Worm (Caenorhabditis elegans) whole organism, young adult: ENCODE results near the gene utp-20.

Experiments
- B0261.1 ChIP-seq: sonication (generic microtip); optimal IDR thresholded peaks from 2 replicates; lab custom pipeline; 2016; ENCODE audit warnings: mild to moderate bottlenecking, missing genetic modification characterization, moderate library complexity, missing compliant biosample characterization
- C06A6.2 ChIP-seq: fragments of 200-800 bp; sonication (Bioruptor generic); conservative IDR thresholded peaks from 2 replicates; pipeline ENCODE4 v1.3.6; 2022; ENCODE audit warnings: missing genetic modification characterization, missing compliant biosample characterization
- D2030.7 ChIP-seq: fragments of 200-800 bp; sonication (Bioruptor generic); IDR thresholded peaks from 2 replicates; pipeline ENCODE4 v1.3.6; 2022; ENCODE audit warnings: missing genetic modification reagents, missing genetic modification characterization, missing compliant biosample characterization
- F10E7.11 ChIP-seq: sonication (generic microtip); optimal IDR thresholded peaks from 2 replicates; lab custom pipeline; 2017; ENCODE audit warnings: mild to moderate bottlenecking, missing genetic modification characterization, moderate library complexity, missing compliant biosample characterization
- F23B12.7 ChIP-seq: sonication (generic microtip); optimal IDR thresholded peaks from 2 replicates; lab custom pipeline; 2017; ENCODE audit warnings: missing genetic modification characterization, mild to moderate bottlenecking, missing compliant biosample characterization, antibody characterized with exemption, moderate library complexity; ENCODE audit not compliant: insufficient read depth
- F33H1.4 ChIP-seq: fragments of 200-800 bp; sonication (Bioruptor generic); IDR thresholded peaks from 2 replicates; pipeline ENCODE4 v1.3.6; 2022; ENCODE audit warnings: missing genetic modification reagents, missing genetic modification characterization, missing compliant biosample characterization
- F52B5.7 ChIP-seq: sonication (generic microtip); optimal IDR thresholded peaks from 2 replicates; lab custom pipeline; 2016; ENCODE audit warnings: mild to moderate bottlenecking, missing genetic modification characterization, missing compliant biosample characterization
- Y53G8AR.9 ChIP-seq: fragments of 200-800 bp; sonication (Bioruptor generic); conservative IDR thresholded peaks from 2 replicates; pipeline ENCODE4 v1.3.6; 2022; ENCODE audit warnings: missing genetic modification reagents, missing genetic modification characterization, missing compliant biosample characterization
- Y56A3A.18 ChIP-seq: fragments of 200-800 bp; sonication (Bioruptor generic); IDR thresholded peaks from 2 replicates; pipeline ENCODE4 v1.3.6; 2022; ENCODE audit warnings: missing genetic modification reagents, missing genetic modification characterization, missing compliant biosample characterization
- attf-5 ChIP-seq: fragments of 200-800 bp; sonication (Bioruptor generic); optimal IDR thresholded peaks from 2 replicates; lab custom pipeline; 2018; ENCODE audit warnings: mild to moderate bottlenecking, missing genetic modification characterization, missing compliant biosample characterization
- bed-2 ChIP-seq: fragments of 200-800 bp; sonication (Bioruptor generic); IDR thresholded peaks from 2 replicates; pipeline ENCODE4 v1.3.6; 2022; ENCODE audit warnings: missing genetic modification reagents, missing genetic modification characterization, missing compliant biosample characterization
- ccch-3 ChIP-seq: fragments of 200-800 bp; sonication (Bioruptor generic); optimal IDR thresholded peaks from 2 replicates; lab custom pipeline; 2018; ENCODE audit warnings: mild to moderate bottlenecking, missing genetic modification characterization, missing compliant biosample characterization
- ceh-79 ChIP-seq: sonication (generic microtip); optimal IDR thresholded peaks from 2 replicates; lab custom pipeline; 2017; ENCODE audit warnings: mild to moderate bottlenecking, missing genetic modification characterization, missing compliant biosample characterization
- dpl-1 ChIP-seq: fragments of 150-350 bp; optimal IDR thresholded peaks from 2 replicates; lab custom pipeline; 2014; ENCODE audit warnings: missing biosample characterization, missing genetic modification reagents, missing genetic modification characterization
- efl-1 ChIP-seq: fragments of 150-350 bp; optimal IDR thresholded peaks from 2 replicates; lab custom pipeline; 2014; ENCODE audit warnings: missing biosample characterization, missing genetic modification reagents, missing genetic modification characterization
- egl-44 ChIP-seq: fragments of 200-800 bp; sonication (Bioruptor generic); IDR thresholded peaks from 2 replicates; pipeline ENCODE4 v1.3.6; 2022; ENCODE audit warnings: missing genetic modification reagents, missing genetic modification characterization, missing compliant biosample characterization
- ekl-4 ChIP-seq: fragments of 200-800 bp; sonication (Bioruptor generic); IDR thresholded peaks from 2 replicates; pipeline ENCODE4 v1.3.6; 2022; ENCODE audit warnings: missing genetic modification reagents, missing genetic modification characterization, missing compliant biosample characterization
- ets-4 ChIP-seq: fragments of 200-800 bp; sonication (Bioruptor generic); optimal IDR thresholded peaks from 2 replicates; lab custom pipeline; 2018; ENCODE audit warnings: mild to moderate bottlenecking, missing genetic modification characterization, missing compliant biosample characterization
- hlh-26 ChIP-seq: fragments of 200-800 bp; sonication (Bioruptor generic); conservative IDR thresholded peaks from 2 replicates; pipeline ENCODE4 v1.3.6; 2022; ENCODE audit warnings: missing genetic modification reagents, missing genetic modification characterization, missing compliant biosample characterization
- hmg-1.2 ChIP-seq: fragments of 200-800 bp; sonication (Bioruptor generic); IDR thresholded peaks from 2 replicates; pipeline ENCODE4 v1.3.6; 2022; ENCODE audit warnings: missing genetic modification reagents, missing genetic modification characterization, missing compliant biosample characterization
- hsf-1 ChIP-seq: fragments of 200-800 bp; sonication (Bioruptor generic); IDR thresholded peaks from 2 replicates; pipeline ENCODE4 v1.3.6; 2022; ENCODE audit warnings: missing genetic modification reagents, missing genetic modification characterization, missing compliant biosample characterization
- let-607 ChIP-seq, 2 experiments: fragments of 200-800 bp in 1 of 2; sonication (Bioruptor generic) in 1 of 2; sonication (generic microtip) in 1 of 2; optimal IDR thresholded peaks; 2 replicates each; lab custom pipeline; 2016 to 2018; ENCODE audit warnings: mild to moderate bottlenecking in 2 of 2, missing compliant biosample characterization in 2 of 2, missing genetic modification characterization in 2 of 2, moderate library complexity in 2 of 2, missing genotype in 1 of 2
- lin-35 ChIP-seq, 3 experiments: fragments of 150-350 bp in 2 of 3; sonication (generic microtip) in 1 of 3; optimal IDR thresholded peaks; 2 replicates each; lab custom pipeline; 2014 to 2018; ENCODE audit warnings: missing biosample characterization in 3 of 3, missing genetic modification characterization in 3 of 3, missing genetic modification reagents in 3 of 3
- lin-54 ChIP-seq: fragments of 200-800 bp; sonication (Bioruptor generic); optimal IDR thresholded peaks from 2 replicates; lab custom pipeline; 2018; ENCODE audit warnings: mild to moderate bottlenecking, missing genetic modification characterization, missing compliant biosample characterization
- lsl-1 ChIP-seq: fragments of 200-800 bp; sonication (Bioruptor generic); optimal IDR thresholded peaks from 2 replicates; lab custom pipeline; 2018; ENCODE audit warnings: mild to moderate bottlenecking, missing genetic modification characterization, moderate library complexity, missing compliant biosample characterization
- lsy-27 ChIP-seq: sonication (generic microtip); optimal IDR thresholded peaks from 2 replicates; lab custom pipeline; 2017; ENCODE audit warnings: missing genetic modification characterization, mild to moderate bottlenecking, missing compliant biosample characterization, antibody characterized with exemption, missing genotype, borderline replicate concordance; ENCODE audit not compliant: insufficient read depth
- madf-3 ChIP-seq: fragments of 200-800 bp; sonication (Bioruptor generic); IDR thresholded peaks from 2 replicates; pipeline ENCODE4 v1.3.6; 2022; ENCODE audit warnings: missing genetic modification reagents, missing genetic modification characterization, missing compliant biosample characterization
- madf-6 ChIP-seq: fragments of 200-800 bp; sonication (Bioruptor generic); IDR thresholded peaks from 2 replicates; pipeline ENCODE4 v1.3.6; 2022; ENCODE audit warnings: missing genetic modification reagents, missing genetic modification characterization, missing compliant biosample characterization
- mcd-1 ChIP-seq: fragments of 200-800 bp; sonication (Bioruptor generic); IDR thresholded peaks from 2 replicates; pipeline ENCODE4 v1.3.6; 2022; ENCODE audit warnings: missing genetic modification reagents, missing genetic modification characterization, missing compliant biosample characterization
- mel-28 ChIP-seq: sonication (generic microtip); optimal IDR thresholded peaks from 2 replicates; lab custom pipeline; 2016; ENCODE audit warnings: borderline replicate concordance, mild to moderate bottlenecking, missing genetic modification characterization, missing compliant biosample characterization
- mes-4 ChIP-seq: sonication (generic microtip); optimal IDR thresholded peaks from 2 replicates; lab custom pipeline; 2016; ENCODE audit warnings: missing genotype, missing genetic modification characterization, missing compliant biosample characterization
- nfyb-1 ChIP-seq: fragments of 200-800 bp; sonication (Bioruptor generic); IDR thresholded peaks from 2 replicates; pipeline ENCODE4 v1.3.6; 2022; ENCODE audit warnings: missing genetic modification reagents, missing genetic modification characterization, missing compliant biosample characterization
- nhr-120 ChIP-seq: fragments of 200-800 bp; sonication (Bioruptor generic); IDR thresholded peaks from 2 replicates; pipeline ENCODE4 v1.3.6; 2022; ENCODE audit warnings: missing genetic modification characterization, missing compliant biosample characterization
- pha-4 ChIP-seq: fragments of 150-350 bp; sonication (generic microtip); optimal IDR thresholded peaks from 2 replicates; lab custom pipeline; 2014; ENCODE audit warnings: missing biosample characterization, missing genetic modification reagents, missing genetic modification characterization
- snpc-1.1 ChIP-seq: sonication (generic microtip); optimal IDR thresholded peaks from 2 replicates; lab custom pipeline; 2017; ENCODE audit warnings: missing genetic modification characterization, mild to moderate bottlenecking, missing compliant biosample characterization, antibody characterized with exemption, moderate library complexity, missing genotype, missing genetic modification reagents; ENCODE audit not compliant: insufficient read depth
- snpc-1.3 ChIP-seq: sonication (generic microtip); optimal IDR thresholded peaks from 2 replicates; lab custom pipeline; 2017; ENCODE audit warnings: missing genetic modification characterization, mild to moderate bottlenecking, missing compliant biosample characterization, antibody characterized with exemption, moderate library complexity, missing genotype, missing genetic modification reagents; ENCODE audit not compliant: insufficient read depth
- snpc-3.4 ChIP-seq: sonication (generic microtip); optimal IDR thresholded peaks from 2 replicates; lab custom pipeline; 2017; ENCODE audit warnings: missing genetic modification characterization, mild to moderate bottlenecking, missing compliant biosample characterization, antibody characterized with exemption, moderate library complexity, missing genotype, missing genetic modification reagents
- snpc-4 ChIP-seq, 5 experiments: fragments of 150-350 bp in 1 of 5; sonication (generic microtip) in 4 of 5; optimal IDR thresholded peaks; 2 replicates each; lab custom pipeline; 2014 to 2018; ENCODE audit warnings: missing genetic modification characterization in 5 of 5, missing biosample characterization in 3 of 5, antibody characterized with exemption in 2 of 5, mild to moderate bottlenecking in 2 of 5, missing compliant biosample characterization in 2 of 5, missing genotype in 2 of 5, moderate library complexity in 2 of 5, missing genetic modification reagents in 1 of 5
- tbp1 ChIP-seq: fragments of 200-800 bp; sonication (Bioruptor generic); optimal IDR thresholded peaks from 2 replicates; lab custom pipeline; 2018; ENCODE audit warnings: mild to moderate bottlenecking, missing genetic modification characterization, missing compliant biosample characterization
- tbx-9 ChIP-seq: sonication (generic microtip); optimal IDR thresholded peaks from 2 replicates; lab custom pipeline; 2016; ENCODE audit warnings: borderline replicate concordance, missing genetic modification characterization, inconsistent platforms, missing compliant biosample characterization
- tlf-1 ChIP-seq: fragments of 200-800 bp; sonication (Bioruptor generic); optimal IDR thresholded peaks from 2 replicates; lab custom pipeline; 2018; ENCODE audit warnings: mild to moderate bottlenecking, missing genetic modification characterization, missing compliant biosample characterization
- ztf-25 ChIP-seq: fragments of 200-800 bp; sonication (Bioruptor generic); IDR thresholded peaks from 2 replicates; pipeline ENCODE4 v1.3.6; 2022; ENCODE audit warnings: missing genetic modification reagents, missing genetic modification characterization, missing compliant biosample characterization
- ztf-26 ChIP-seq: sonication (generic microtip); optimal IDR thresholded peaks from 2 replicates; lab custom pipeline; 2017; ENCODE audit warnings: missing genetic modification characterization, missing compliant biosample characterization

utp-20 gene

DNA sequence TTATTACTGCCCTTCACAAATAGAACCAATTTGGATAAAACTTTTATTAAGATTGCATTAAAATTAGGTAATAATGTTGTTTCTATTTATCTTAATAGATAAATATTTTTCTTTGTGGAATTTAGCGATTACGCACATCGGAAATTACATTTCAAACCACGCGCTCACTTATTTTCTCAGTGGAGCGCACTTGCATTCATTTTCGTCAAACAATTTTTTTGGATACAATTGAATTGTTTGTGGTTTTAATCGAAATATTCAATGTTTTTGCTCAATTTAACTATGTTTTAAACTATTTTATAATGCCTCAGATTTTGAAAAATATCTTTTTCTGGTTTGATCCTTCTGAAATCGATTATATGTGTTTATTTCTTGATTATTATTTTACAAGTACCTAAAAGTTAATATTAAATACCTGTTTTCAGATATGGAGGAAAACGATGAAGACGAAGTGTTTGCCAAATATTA, at the start of gene utp-20:
Gene utp-20, plus strand, starts transcription at position 418 of the 468 bp plus-strand sequence.
- TF ChIP-seq ccch-3 (GFP tag; lab: Kevin White, UChicago): no peak
- TF ChIP-seq dpl-1: peak; percentile 59
- TF ChIP-seq nhr-120 (GFP tag; lab: Robert Waterston, UW): no peak
- TF ChIP-seq lsl-1 (GFP tag; lab: Kevin White, UChicago): peak; percentile 28
- TF ChIP-seq mcd-1: peak; percentile 93
- TF ChIP-seq lin-54: peak; percentile 83
- TF ChIP-seq mes-4 (tag; lab: Kevin White, UChicago): no peak
- no peak for TF ChIP-seq attf-5 (GFP tag; lab: Kevin White, UChicago)
- peak in 1 of 3 experiments; percentile 79 for TF ChIP-seq lin-35 (GFP tag; optimal IDR thresholded peaks at IDR 0.05; lab: Kevin White, UChicago)
- TF ChIP-seq F23B12.7: peak; percentile 95
- TF ChIP-seq efl-1: peak; percentile 70

DNA sequence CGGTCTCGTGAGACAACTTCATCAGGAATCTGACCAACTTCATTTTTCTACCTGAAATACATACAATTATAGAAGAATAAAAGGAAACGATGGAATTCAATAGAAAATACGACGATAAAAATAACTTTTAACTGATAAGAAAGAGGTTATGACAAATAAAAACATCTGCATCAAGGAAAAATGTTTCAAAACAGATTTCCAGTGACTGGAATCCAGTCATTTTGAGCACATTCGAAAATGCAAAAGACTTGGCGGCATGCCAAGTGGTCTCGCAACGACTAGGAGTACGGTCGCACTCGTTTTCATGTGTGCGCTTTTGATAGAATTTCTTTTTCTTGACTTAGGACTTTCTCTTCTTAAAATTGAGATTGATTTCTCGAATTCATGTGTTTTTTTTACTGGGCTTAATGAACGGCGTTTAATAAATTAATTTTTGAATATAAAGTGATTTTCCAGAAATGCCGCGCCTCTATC, 46.4 kb upstream of the utp-20 start, which contains the start of the genes snr-3 and rsp-5:
Gene snr-3, minus strand, starts transcription at position 51 of the 474 bp plus-strand sequence.
Gene rsp-5, plus strand, starts transcription at position 455 of the 474 bp plus-strand sequence.
- TF ChIP-seq B0261.1 (tag; lab: Kevin White, UChicago) (no peak), mes-4 (tag; lab: Kevin White, UChicago) (no peak), snpc-1.3 (peak; percentile 53), tlf-1 (GFP tag; lab: Kevin White, UChicago) (peak; percentile 51), madf-6 (GFP tag; lab: Robert Waterston, UW) (peak; percentile 89), F23B12.7 (peak; percentile 93), ztf-25 (GFP tag; lab: Robert Waterston, UW) (no peak), hsf-1 (no peak), Y53G8AR.9 (GFP tag; lab: Robert Waterston, UW) (no peak), snpc-1.1 (tag; lab: Kevin White, UChicago) (peak; percentile 47), pha-4 (tag; lab: Kevin White, UChicago) (peak; percentile 69), mel-28 (tag; lab: Kevin White, UChicago) (no peak), tbp1 (GFP tag; lab: Kevin White, UChicago) (peak; percentile 50), F52B5.7 (no peak), ets-4 (GFP tag; lab: Kevin White, UChicago) (no peak), F10E7.11 (tag; lab: Kevin White, UChicago) (no peak), dpl-1 (peak; percentile 10), lsy-27 (no peak), tbx-9 (tag; lab: Kevin White, UChicago) (no peak), lin-35 (GFP tag; optimal IDR thresholded peaks at IDR 0.05; lab: Kevin White, UChicago) (peak in 2 of 3 experiments; percentile 23 to 77), hlh-26 (GFP tag; lab: Robert Waterston, UW) (no peak), D2030.7 (GFP tag; lab: Robert Waterston, UW) (peak; percentile 62), Y56A3A.18 (GFP tag; lab: Robert Waterston, UW) (no peak), lsl-1 (GFP tag; lab: Kevin White, UChicago) (peak; percentile 92), snpc-3.4 (tag; lab: Kevin White, UChicago) (peak; percentile 41), F33H1.4 (peak; percentile 97), ceh-79 (tag; lab: Kevin White, UChicago) (no peak), nfyb-1 (GFP tag; lab: Robert Waterston, UW) (peak; percentile 71), bed-2 (GFP tag; lab: Robert Waterston, UW) (no peak), C06A6.2 (GFP tag; lab: Robert Waterston, UW) (no peak), efl-1 (peak; percentile 49), ekl-4 (GFP tag; lab: Robert Waterston, UW) (peak; percentile 72; the same call in 1 of the 2 replicates), egl-44 (GFP tag; lab: Robert Waterston, UW) (no peak), hmg-1.2 (GFP tag; lab: Robert Waterston, UW) (peak; percentile 45; the same call in 1 of the 2 replicates), snpc-4 (GFP tag; optimal IDR thresholded peaks at IDR 0.05; lab: Kevin White, UChicago) (no peak), snpc-4 (tag; optimal IDR thresholded peaks at IDR 0.05; lab: Kevin White, UChicago) (peak; percentile 32 to 58 (median 50)), ztf-26 (tag; lab: Kevin White, UChicago) (no peak), madf-3 (GFP tag; lab: Robert Waterston, UW) (0 out of 2 replicates have a peak, but pooled peaks have one; percentile 51), let-607 (tag; optimal IDR thresholded peaks at IDR 0.05; lab: Kevin White, UChicago) (no peak)
